Worm (Caenorhabditis elegans) whole organism, L1 larva: Measurements from ENCODE around the gene F59B1.6.
A peak's percentile ranks its signal among the peaks of the same experiment; 100 is the strongest.

Source experiments
- C04F5.9 ChIP-seq: sonication (generic microtip); optimal IDR thresholded peaks from 2 replicates; lab custom pipeline; 2016; ENCODE audit warnings: missing genetic modification characterization, missing compliant biosample characterization
- C16A3.4 ChIP-seq: fragments of 150-350 bp; optimal IDR thresholded peaks from 2 replicates; lab custom pipeline; 2014; ENCODE audit warnings: missing biosample characterization, missing genetic modification characterization
- ama-1 ChIP-seq: fragments of 150-350 bp; optimal IDR thresholded peaks from 2 replicates; lab custom pipeline; 2014
- blmp-1 ChIP-seq: fragments of 150-350 bp; optimal IDR thresholded peaks from 2 replicates; lab custom pipeline; 2014; ENCODE audit warnings: missing biosample characterization, missing genetic modification characterization
- dpl-1 ChIP-seq, 3 experiments: fragments of 150-350 bp in 2 of 3; sonication (generic microtip) in 1 of 3; optimal IDR thresholded peaks; 2 replicates each; lab custom pipeline; 2014 to 2017; ENCODE audit warnings: missing biosample characterization in 3 of 3, missing genetic modification characterization in 3 of 3, missing genetic modification reagents in 3 of 3
- dsc-1 ChIP-seq: sonication (generic microtip); optimal IDR thresholded peaks from 2 replicates; lab custom pipeline; 2016; ENCODE audit warnings: mild to moderate bottlenecking, missing genetic modification characterization, missing compliant biosample characterization
- efl-1 ChIP-seq, 4 experiments: fragments of 150-350 bp; optimal IDR thresholded peaks in 3 of 4; peaks in 1 of 4; 1 replicate in 1 of 4; 2 replicates in 3 of 4; lab custom pipeline; 2014; ENCODE audit warnings: missing biosample characterization in 2 of 4, missing genetic modification characterization in 2 of 4, missing genetic modification reagents in 2 of 4
- elt-2 ChIP-seq: sonication (generic microtip); optimal IDR thresholded peaks from 2 replicates; lab custom pipeline; 2016; ENCODE audit warnings: missing genetic modification characterization, mild to moderate bottlenecking, inconsistent platforms, missing compliant biosample characterization, missing genetic modification reagents
- elt-3 ChIP-seq, 6 experiments: fragments of 150-350 bp in 1 of 6; sonication (generic microtip); optimal IDR thresholded peaks; 2 replicates each; lab custom pipeline; 2017 to 2018; ENCODE audit warnings: missing biosample characterization in 6 of 6, missing genetic modification characterization in 6 of 6, inconsistent platforms in 1 of 6
- fkh-10 ChIP-seq: sonication (generic microtip); optimal IDR thresholded peaks from 2 replicates; lab custom pipeline; 2017; ENCODE audit warnings: missing biosample characterization, missing genetic modification reagents, missing genetic modification characterization
- fkh-4 ChIP-seq: sonication (generic microtip); optimal IDR thresholded peaks from 2 replicates; lab custom pipeline; 2016; ENCODE audit warnings: missing compliant biosample characterization, missing genetic modification characterization, borderline replicate concordance
- fkh-8 ChIP-seq: sonication (generic microtip); optimal IDR thresholded peaks from 2 replicates; lab custom pipeline; 2016; ENCODE audit warnings: mild to moderate bottlenecking, missing genetic modification characterization, missing compliant biosample characterization
- hlh-4 ChIP-seq: sonication (generic microtip); optimal IDR thresholded peaks from 2 replicates; lab custom pipeline; 2016; ENCODE audit warnings: mild to moderate bottlenecking, missing genetic modification characterization, missing compliant biosample characterization
- irx-1 ChIP-seq: sonication (generic microtip); optimal IDR thresholded peaks from 2 replicates; lab custom pipeline; 2016; ENCODE audit warnings: missing genetic modification characterization, missing compliant biosample characterization
- isw-1 ChIP-seq: fragments of 200-800 bp; sonication (Bioruptor generic); IDR thresholded peaks from 2 replicates; pipeline ENCODE4 v1.3.6; 2022; ENCODE audit warnings: missing genetic modification characterization, missing compliant biosample characterization
- lin-13 ChIP-seq: fragments of 150-350 bp; optimal IDR thresholded peaks from 2 replicates; lab custom pipeline; 2014; ENCODE audit warnings: missing biosample characterization, missing genetic modification reagents, missing genetic modification characterization
- lin-15B ChIP-seq: fragments of 150-350 bp; sonication (generic microtip); optimal IDR thresholded peaks from 3 replicates; lab custom pipeline; 2014; ENCODE audit warnings: missing biosample characterization, missing genetic modification characterization
- lin-35 ChIP-seq, 2 experiments: fragments of 150-350 bp; optimal IDR thresholded peaks; 2 replicates each; lab custom pipeline; 2014; ENCODE audit warnings: missing biosample characterization in 2 of 2, missing genetic modification characterization in 2 of 2, missing genetic modification reagents in 2 of 2
- lsy-2 ChIP-seq, 2 experiments: fragments of 150-350 bp; optimal IDR thresholded peaks; 2 replicates each; lab custom pipeline; 2014; ENCODE audit warnings: missing biosample characterization in 2 of 2, missing genetic modification characterization in 2 of 2
- mab-9 ChIP-seq: fragments of 200-800 bp; sonication (Bioruptor generic); IDR thresholded peaks from 2 replicates; pipeline ENCODE4 v1.3.6; 2022; ENCODE audit warnings: missing genetic modification reagents, missing genetic modification characterization, missing compliant biosample characterization
- mdl-1 ChIP-seq, 2 experiments: fragments of 150-350 bp; optimal IDR thresholded peaks; 2 replicates each; lab custom pipeline; 2014 to 2017; ENCODE audit warnings: missing biosample characterization in 2 of 2, missing genetic modification characterization in 2 of 2, inconsistent platforms in 1 of 2
- mep-1 ChIP-seq: fragments of 150-350 bp; optimal IDR thresholded peaks from 2 replicates; lab custom pipeline; 2014; ENCODE audit warnings: missing biosample characterization, missing genetic modification characterization
- nhr-71 ChIP-seq: sonication (generic microtip); optimal IDR thresholded peaks from 2 replicates; lab custom pipeline; 2016; ENCODE audit warnings: mild to moderate bottlenecking, missing genetic modification characterization, moderate library complexity, missing compliant biosample characterization
- nhr-76 ChIP-seq: sonication (generic microtip); optimal IDR thresholded peaks from 2 replicates; lab custom pipeline; 2017; ENCODE audit warnings: missing biosample characterization, missing genetic modification characterization
- nhr-77 ChIP-seq: fragments of 150-350 bp; optimal IDR thresholded peaks from 2 replicates; lab custom pipeline; 2014; ENCODE audit warnings: missing biosample characterization, missing genetic modification characterization
- nhr-85 ChIP-seq: sonication (generic microtip); peaks from one replicate; lab custom pipeline; 2016; ENCODE audit warnings: missing genetic modification characterization, inconsistent platforms, missing compliant biosample characterization
- nhr-90 ChIP-seq: sonication (generic microtip); optimal IDR thresholded peaks from 2 replicates; lab custom pipeline; 2016; ENCODE audit warnings: mild to moderate bottlenecking, missing genetic modification characterization, missing compliant biosample characterization; ENCODE audit not compliant: poor library complexity
- pqm-1 ChIP-seq: sonication (generic microtip); optimal IDR thresholded peaks from 3 replicates; lab custom pipeline; 2017; ENCODE audit warnings: missing biosample characterization, missing genetic modification characterization
- snu-23 ChIP-seq: sonication (generic microtip); optimal IDR thresholded peaks from 2 replicates; lab custom pipeline; 2016; ENCODE audit warnings: missing genetic modification characterization, missing compliant biosample characterization
- unc-130 ChIP-seq: fragments of 150-350 bp; optimal IDR thresholded peaks from 2 replicates; lab custom pipeline; 2017; ENCODE audit warnings: missing biosample characterization, missing genetic modification characterization, inconsistent platforms
- unc-62 ChIP-seq: fragments of 150-350 bp; optimal IDR thresholded peaks from 2 replicates; lab custom pipeline; 2014; ENCODE audit warnings: missing biosample characterization, missing genetic modification reagents, missing genetic modification characterization
- unc-98 ChIP-seq: fragments of 200-800 bp; sonication (Bioruptor generic); IDR thresholded peaks from 2 replicates; pipeline ENCODE4 v1.3.6; 2022; ENCODE audit warnings: missing genetic modification characterization, missing compliant biosample characterization
- zag-1 ChIP-seq: fragments of 150-350 bp; optimal IDR thresholded peaks from 2 replicates; lab custom pipeline; 2014; ENCODE audit warnings: missing biosample characterization, missing genetic modification characterization

Gene F59B1.6

DNA sequence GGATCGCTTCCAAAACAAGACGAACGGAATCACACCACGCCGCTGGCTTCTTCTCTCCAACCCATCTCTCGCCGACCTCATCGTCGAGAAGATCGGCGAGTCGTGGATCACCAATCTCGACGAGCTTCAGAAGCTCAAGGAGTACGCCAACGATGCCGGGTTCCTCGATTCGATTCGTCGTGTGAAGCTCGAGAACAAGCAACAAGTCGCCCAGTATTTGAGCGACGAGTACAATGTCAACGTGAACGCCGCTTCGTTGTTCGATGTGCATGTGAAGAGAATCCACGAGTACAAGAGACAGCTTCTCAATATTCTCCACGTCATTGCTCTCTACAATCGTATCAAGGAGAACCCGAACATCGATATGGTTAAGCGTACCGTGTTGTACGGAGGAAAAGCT, 47.9 kb downstream of the F59B1.6 start:
- TF ChIP-seq nhr-71 (no peak), lin-35 (GFP tag; optimal IDR thresholded peaks at IDR 0.05; lab: Kevin White, UChicago) (no peak), zag-1 (tag; lab: Kevin White, UChicago) (no peak), fkh-10 (GFP tag; lab: Kevin White, UChicago) (no peak)

DNA sequence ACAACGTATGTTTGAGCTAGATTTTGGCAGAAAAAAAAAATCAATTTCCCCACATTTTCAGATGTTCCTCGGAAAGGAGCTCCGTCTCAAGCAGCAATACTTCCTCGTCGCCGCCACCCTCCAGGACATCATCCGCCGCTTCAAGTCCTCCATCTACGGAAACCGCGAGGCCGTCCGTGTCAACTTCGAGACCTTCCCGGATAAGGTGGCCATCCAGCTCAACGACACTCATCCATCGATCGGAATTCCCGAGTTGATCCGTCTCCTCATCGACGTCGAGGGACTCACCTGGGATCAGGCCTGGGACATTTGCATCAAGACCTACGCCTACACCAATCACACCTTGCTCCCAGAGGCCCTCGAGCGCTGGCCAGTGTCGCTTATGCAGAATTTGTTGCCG, 48.8 kb downstream of the F59B1.6 start:
- TF ChIP-seq fkh-4 (tag; lab: Kevin White, UChicago) (no peak), ama-1 (lab: Kevin White, UChicago) (no peak), unc-98 (GFP tag; lab: Robert Waterston, UW) (no peak), lin-13 (GFP tag; lab: Kevin White, UChicago) (no peak), lin-15B (no peak), mab-9 (GFP tag; lab: Robert Waterston, UW) (no peak), nhr-85 (no peak), unc-130 (tag; lab: Kevin White, UChicago) (no peak), mep-1 (no peak), C04F5.9 (no peak), nhr-77 (no peak)

DNA sequence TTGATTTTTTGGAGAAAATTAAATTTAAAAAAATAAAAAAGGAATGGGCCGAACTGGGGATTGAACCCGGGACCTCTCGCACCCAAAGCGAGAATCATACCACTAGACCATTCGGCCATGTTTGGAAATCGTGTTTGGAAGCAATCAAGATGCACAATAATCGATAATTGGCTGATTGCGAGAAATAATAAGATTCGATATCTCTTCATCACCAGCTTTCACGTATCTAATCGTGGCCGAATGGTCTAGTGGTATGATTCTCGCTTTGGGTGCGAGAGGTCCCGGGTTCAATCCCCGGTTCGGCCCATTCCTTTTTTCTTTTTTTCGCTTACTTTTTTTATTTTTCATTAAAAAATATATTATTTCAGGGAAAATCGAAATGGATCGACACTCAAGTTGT, 49.4 kb downstream of the F59B1.6 start:
- TF ChIP-seq nhr-90 (tag; lab: Kevin White, UChicago) (no peak), lsy-2 (tag; optimal IDR thresholded peaks at IDR 0.05; lab: Kevin White, UChicago) (no peak), nhr-85 (peak; percentile 36), dpl-1 (GFP tag; optimal IDR thresholded peaks at IDR 0.05; lab: Kevin White, UChicago) (no peak), isw-1 (no peak), snu-23 (GFP tag; lab: Kevin White, UChicago) (no peak), elt-2 (tag; lab: Kevin White, UChicago) (no peak), pqm-1 (tag; lab: Kevin White, UChicago) (no peak), fkh-8 (tag; lab: Kevin White, UChicago) (no peak), nhr-76 (tag; lab: Kevin White, UChicago) (no peak), ama-1 (lab: Kevin White, UChicago) (no peak), hlh-4 (tag; lab: Kevin White, UChicago) (no peak), nhr-71 (peak; percentile 15), unc-62 (GFP tag; lab: Kevin White, UChicago) (no peak), C16A3.4 (tag; lab: Kevin White, UChicago) (no peak)

DNA sequence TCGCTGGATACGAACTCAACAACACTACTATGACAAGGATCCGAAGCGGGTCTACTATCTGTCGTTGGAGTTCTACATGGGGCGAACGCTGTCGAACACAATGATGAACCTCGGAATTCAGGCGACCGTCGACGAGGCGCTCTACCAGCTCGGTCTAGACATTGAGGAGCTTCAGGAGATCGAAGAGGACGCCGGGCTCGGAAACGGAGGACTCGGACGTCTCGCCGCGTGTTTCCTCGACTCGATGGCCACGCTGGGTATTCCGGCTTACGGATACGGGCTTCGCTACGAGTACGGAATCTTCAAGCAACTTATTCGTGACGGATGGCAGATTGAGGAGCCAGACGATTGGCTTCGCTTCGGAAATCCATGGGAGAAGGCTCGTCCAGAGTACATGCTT, 49.8 kb downstream of the F59B1.6 start:
- TF ChIP-seq dsc-1 = no peak

DNA sequence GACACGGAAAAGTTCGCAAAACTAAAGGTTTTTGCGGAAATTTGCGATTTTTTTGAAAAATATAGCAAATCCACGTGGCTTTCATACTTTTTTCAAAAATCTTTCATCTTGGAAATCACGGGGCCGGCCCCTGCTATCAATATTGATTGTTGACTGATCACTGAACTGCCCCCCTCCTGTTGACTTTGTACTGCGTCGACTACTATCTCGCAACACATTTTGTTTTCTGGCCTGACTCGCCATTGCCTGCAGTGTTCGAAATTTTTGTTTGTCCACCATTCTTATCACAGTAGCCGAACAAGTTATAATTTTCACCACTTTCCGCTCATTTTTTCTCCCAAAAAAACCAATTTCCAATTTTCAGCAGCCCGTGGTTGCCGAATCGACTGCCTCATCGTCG, 50.5 kb downstream of the F59B1.6 start:
- TF ChIP-seq mdl-1 (tag; optimal IDR thresholded peaks at IDR 0.05; lab: Kevin White, UChicago) = peak in 1 of 2 experiments; percentile 9
- TF ChIP-seq irx-1 (tag; lab: Kevin White, UChicago) = no peak
- peak; percentile 6 for TF ChIP-seq nhr-71

DNA sequence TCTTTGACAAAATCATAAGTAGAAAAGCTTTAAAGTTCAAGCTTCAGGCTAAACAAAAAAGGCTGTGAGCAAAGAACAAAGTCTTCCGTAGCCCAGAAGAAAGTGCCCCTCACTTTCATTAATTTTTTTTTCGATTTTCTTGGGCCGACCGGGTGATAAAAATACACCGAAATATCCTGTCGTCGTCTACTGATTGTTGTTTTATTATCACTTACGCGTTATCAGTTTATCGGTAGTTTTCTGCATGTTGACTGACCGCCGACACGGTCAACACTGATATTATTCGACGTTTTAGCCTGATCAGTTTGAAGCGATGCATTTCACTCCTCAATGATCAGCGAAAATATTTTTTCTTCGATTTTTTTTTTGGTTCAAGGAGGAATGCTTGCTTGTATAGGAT, 51.1 kb downstream of the F59B1.6 start:
- TF ChIP-seq blmp-1 (tag; lab: Kevin White, UChicago) = peak; percentile 52
- peak; percentile 52 for TF ChIP-seq elt-2 (tag; lab: Kevin White, UChicago)
- TF ChIP-seq elt-3 (tag; optimal IDR thresholded peaks at IDR 0.05; lab: Kevin White, UChicago) = peak in 2 of 6 experiments; percentile 8 to 39
- TF ChIP-seq efl-1 (optimal IDR thresholded peaks at IDR 0.05; lab: Kevin White, UChicago) = no peak
- peak in 1 of 2 experiments; percentile 27 for TF ChIP-seq efl-1 (GFP tag; optimal IDR thresholded peaks at IDR 0.05 in 1 of 2; lab: Kevin White, UChicago)
- no peak for TF ChIP-seq fkh-4 (tag; lab: Kevin White, UChicago)
- TF ChIP-seq lin-15B = no peak
